Fruit fly (Drosophila melanogaster) whole organism, pupa: ENCODE results near the gene Srlp.

Experiments used
- CG17806 ChIP-seq: fragments of 200-800 bp; sonication (Bioruptor generic); optimal IDR thresholded peaks from 2 replicates; lab custom pipeline; 2018; ENCODE audit warnings: missing biosample characterization, mild to moderate bottlenecking, missing genetic modification characterization, moderate library complexity
- CG8301 ChIP-seq: fragments of 200-800 bp; sonication (Bioruptor generic); optimal IDR thresholded peaks from 2 replicates; lab custom pipeline; 2018; ENCODE audit warnings: missing biosample characterization, mild to moderate bottlenecking, missing genetic modification characterization

DNA sequence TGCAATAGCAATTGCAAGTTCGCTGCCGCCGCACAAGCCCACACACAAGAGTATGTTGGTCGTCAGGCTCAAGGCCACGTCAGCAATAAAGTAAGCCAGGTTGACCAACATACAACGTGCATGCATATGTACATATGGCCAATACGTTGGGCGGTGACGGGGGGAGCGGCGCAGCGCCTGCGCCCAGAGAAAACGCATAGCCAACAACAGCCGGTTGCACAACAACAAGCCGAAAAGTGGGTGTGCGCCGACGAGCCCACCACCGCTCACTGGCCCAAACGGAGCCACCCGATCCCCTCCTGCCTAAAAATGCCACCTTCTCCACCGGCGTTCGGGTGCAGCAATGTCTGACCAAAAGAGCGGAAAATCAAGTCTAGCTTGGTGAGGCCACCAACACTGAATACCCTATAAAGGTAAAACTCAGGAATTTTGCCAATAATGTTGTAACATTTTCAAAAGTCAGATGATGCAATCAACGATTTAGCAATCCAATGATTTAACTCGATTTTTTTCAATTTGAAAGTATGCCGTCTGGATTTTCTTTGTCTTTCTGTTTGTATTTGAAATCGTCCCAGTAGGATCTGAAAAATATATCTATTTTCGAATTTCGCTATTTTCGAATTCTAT lies 18.1 kb downstream of the Srlp start, which contains the start of gene CG5509:
- TF ChIP-seq CG8301 (tag; lab: Kevin White, UChicago) (no peak), CG17806 (tag; lab: Kevin White, UChicago) (no peak)
